Fruit fly (Drosophila melanogaster): ENCODE results near the gene CG12229.
A peak's percentile ranks its signal among the peaks of the same experiment; 100 is the strongest.

Gene CG12229

DNA sequence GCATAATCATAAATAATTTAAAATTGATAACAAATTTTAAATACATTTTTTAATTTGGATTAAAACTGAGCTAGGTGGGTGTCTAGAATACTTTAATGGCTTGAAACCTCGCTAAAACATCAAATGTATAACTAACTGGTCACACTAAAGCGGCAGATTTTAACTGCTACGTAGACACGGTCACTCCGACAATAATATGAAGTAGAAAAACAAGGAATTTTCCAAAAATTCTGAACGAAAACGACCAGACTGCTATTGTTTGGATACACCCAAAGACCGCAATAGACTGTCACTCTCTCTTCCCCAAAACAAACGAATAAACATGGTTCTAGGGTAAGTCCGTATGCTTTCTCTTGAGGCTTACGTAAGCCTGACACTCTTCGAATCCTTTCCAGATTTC, 29.6 kb upstream of the CG12229 start, which contains the start of gene QIL1 (continued):
- TF ChIP-seq HLHmδ (GFP tag; optimal IDR thresholded peaks at IDR 0.05): no peak
- TF ChIP-seq CG15479 (GFP tag; optimal IDR thresholded peaks at IDR 0.05): no peak
- no peak for TF ChIP-seq CG11398 (GFP tag; optimal IDR thresholded peaks at IDR 0.05)
- peak; percentile 83 for TF ChIP-seq Lhr (GFP tag; optimal IDR thresholded peaks at IDR 0.05)
- no peak for TF ChIP-seq CG11456 (GFP tag; IDR thresholded peaks at IDR 0.05)
- no peak for TF ChIP-seq CG8388 (GFP tag; optimal IDR thresholded peaks at IDR 0.05)
- TF ChIP-seq gce (GFP tag; IDR thresholded peaks at IDR 0.05): no peak
- peak; percentile 53; the same call in 1 of the 3 replicates for TF ChIP-seq CG2199 (GFP tag; IDR thresholded peaks at IDR 0.05)
- no peak for TF ChIP-seq Oli (tag; optimal IDR thresholded peaks at IDR 0.05)
- peak; percentile 29 for TF ChIP-seq Jarid2 (GFP tag; optimal IDR thresholded peaks at IDR 0.05)
- TF ChIP-seq PHDP (tag; optimal IDR thresholded peaks at IDR 0.05): no peak
- no peak for TF ChIP-seq dati (GFP tag; IDR thresholded peaks at IDR 0.05)
- TF ChIP-seq Oaz (GFP tag; IDR thresholded peaks at IDR 0.05): no peak
- TF ChIP-seq Tbp (GFP tag; optimal IDR thresholded peaks at IDR 0.05): no peak
- no peak for TF ChIP-seq Dip3 (GFP tag; optimal IDR thresholded peaks at IDR 0.05)
- no peak for TF ChIP-seq CG11247 (GFP tag; IDR thresholded peaks at IDR 0.05)
- TF ChIP-seq sim (GFP tag; IDR thresholded peaks at IDR 0.05): no peak
- no peak for TF ChIP-seq z (GFP tag; IDR thresholded peaks at IDR 0.05)
- peak; percentile 64 for TF ChIP-seq CG30020 (tag; optimal IDR thresholded peaks at IDR 0.05)
- no peak for TF ChIP-seq schlank (tag; optimal IDR thresholded peaks at IDR 0.05)
- no peak for TF ChIP-seq CG10565 (GFP tag; optimal IDR thresholded peaks at IDR 0.05)
- TF ChIP-seq MESR4 (GFP tag; optimal IDR thresholded peaks at IDR 0.05): peak; percentile 94
- no peak for TF ChIP-seq Meics (GFP tag; optimal IDR thresholded peaks at IDR 0.05)
- TF ChIP-seq Chrac-16 (GFP tag; optimal IDR thresholded peaks at IDR 0.05): no peak
- TF ChIP-seq Camta (GFP tag; optimal IDR thresholded peaks at IDR 0.05): no peak
- TF ChIP-seq Gsc (GFP tag; IDR thresholded peaks at IDR 0.05): no peak
- no peak for TF ChIP-seq HLH3B (GFP tag; IDR thresholded peaks at IDR 0.05)
- TF ChIP-seq CG15696 (tag; optimal IDR thresholded peaks at IDR 0.05): no peak
- no peak for TF ChIP-seq CG4360 (GFP tag; IDR thresholded peaks at IDR 0.05)
- TF ChIP-seq CHES-1-like (GFP tag; optimal IDR thresholded peaks at IDR 0.05): no peak
- no peak for TF ChIP-seq ERR (GFP tag; optimal IDR thresholded peaks at IDR 0.05)
- TF ChIP-seq hb (GFP tag; IDR thresholded peaks at IDR 0.05; ENCODE audit: partially characterized antibody): no peak
- TF ChIP-seq CG11093 (GFP tag; IDR thresholded peaks at IDR 0.05): no peak
- no peak for TF ChIP-seq BtbVII (GFP tag; optimal IDR thresholded peaks at IDR 0.05)
- TF ChIP-seq CG4404 (GFP tag; IDR thresholded peaks at IDR 0.05): no peak
- no peak for TF ChIP-seq cwo (GFP tag; optimal IDR thresholded peaks at IDR 0.05)
- TF ChIP-seq usp (GFP tag; optimal IDR thresholded peaks at IDR 0.05): no peak
- no peak for TF ChIP-seq Xrp1 (GFP tag; IDR thresholded peaks at IDR 0.05)
- TF ChIP-seq CG12744 (GFP tag; optimal IDR thresholded peaks at IDR 0.05): no peak
- TF ChIP-seq CG13624 (GFP tag; optimal IDR thresholded peaks at IDR 0.05): no peak
- no peak for TF ChIP-seq CG18764 (GFP tag; optimal IDR thresholded peaks at IDR 0.05)
- peak; percentile 26 for TF ChIP-seq Myb (GFP tag; optimal IDR thresholded peaks at IDR 0.05)
- TF ChIP-seq CG14667 (GFP tag; IDR thresholded peaks at IDR 0.05): no peak
- TF ChIP-seq CG7963 (GFP tag; IDR thresholded peaks at IDR 0.05; ENCODE audit: partially characterized antibody): no peak
- no peak for TF ChIP-seq CG3838 (GFP tag; optimal IDR thresholded peaks at IDR 0.05)
- no peak for TF ChIP-seq bigmax (GFP tag; optimal IDR thresholded peaks at IDR 0.05)
- no peak for TF ChIP-seq CG10654 (GFP tag; optimal IDR thresholded peaks at IDR 0.05)
- TF ChIP-seq CoRest (tag; optimal IDR thresholded peaks at IDR 0.05): peak; percentile 42
- peak; percentile 46 for TF ChIP-seq Dek (tag; optimal IDR thresholded peaks at IDR 0.05)
- TF ChIP-seq CG4282 (GFP tag; optimal IDR thresholded peaks at IDR 0.05): no peak
- TF ChIP-seq ttk (GFP tag; IDR thresholded peaks at IDR 0.05): no peak
- TF ChIP-seq Hmx (GFP tag; optimal IDR thresholded peaks at IDR 0.05): no peak
- no peak for TF ChIP-seq yki (optimal IDR thresholded peaks at IDR 0.05)
